Fruit fly (Drosophila melanogaster) whole organism, embryonic: ENCODE data around the gene Prosbeta2R2.
A peak's percentile ranks its signal among the peaks of the same experiment; 100 is the strongest.

ENCODE experiments used
- Abd-B ChIP-seq: fragments of 200-800 bp; sonication (Bioruptor generic); optimal IDR thresholded peaks from 2 replicates; lab custom pipeline; 2018; ENCODE audit warnings: missing biosample characterization, mild to moderate bottlenecking, missing genetic modification characterization, moderate library complexity
- Atf-2 ChIP-seq: fragments of 200-800 bp; sonication (Bioruptor generic); optimal IDR thresholded peaks from 2 replicates; lab custom pipeline; 2016; ENCODE audit warnings: missing biosample characterization, missing genetic modification characterization
- BEAF-32 ChIP-seq: fragments of 200-800 bp; sonication (Bioruptor generic); optimal IDR thresholded peaks from 3 replicates; lab custom pipeline; 2017; ENCODE audit warnings: missing biosample characterization, missing genetic modification characterization, mild to moderate bottlenecking, moderate library complexity, missing genetic modification reagents
- C15 ChIP-seq: fragments of 200-800 bp; sonication (Bioruptor generic); IDR thresholded peaks from 3 replicates; pipeline ENCODE4 v1.3.6; 2022; ENCODE audit warnings: missing biosample characterization, missing genetic modification characterization
- CG11560 ChIP-seq: fragments of 200-800 bp; sonication (Bioruptor generic); IDR thresholded peaks from 3 replicates; pipeline ENCODE4 v1.3.6; 2022; ENCODE audit warnings: missing biosample characterization, missing genetic modification characterization
- CG14667 ChIP-seq: fragments of 200-800 bp; sonication (Bioruptor generic); IDR thresholded peaks from 2 replicates; pipeline ENCODE4 v1.3.6; 2022; ENCODE audit warnings: missing biosample characterization, missing genetic modification characterization
- CG15011 ChIP-seq: fragments of 200-800 bp; sonication (Bioruptor generic); optimal IDR thresholded peaks from 3 replicates; lab custom pipeline; 2018; ENCODE audit warnings: missing biosample characterization, mild to moderate bottlenecking, missing genetic modification characterization
- CG15073 ChIP-seq: fragments of 200-800 bp; sonication (Bioruptor generic); optimal IDR thresholded peaks from 2 replicates; lab custom pipeline; 2016; ENCODE audit warnings: missing biosample characterization, missing genetic modification characterization
- CG15479 ChIP-seq: fragments of 200-800 bp; sonication (Bioruptor generic); optimal IDR thresholded peaks from 3 replicates; lab custom pipeline; 2019; ENCODE audit warnings: missing biosample characterization, mild to moderate bottlenecking, missing genetic modification characterization, moderate library complexity
- CG15514 ChIP-seq: fragments of 200-800 bp; sonication (Bioruptor generic); optimal IDR thresholded peaks from 3 replicates; lab custom pipeline; 2017; ENCODE audit warnings: missing biosample characterization, missing genetic modification characterization, mild to moderate bottlenecking, moderate library complexity, missing genetic modification reagents
- CG16815 ChIP-seq: fragments of 200-800 bp; sonication (Bioruptor generic); optimal IDR thresholded peaks from 3 replicates; lab custom pipeline; 2017; ENCODE audit warnings: missing biosample characterization, mild to moderate bottlenecking, missing genetic modification characterization
- CG17328 ChIP-seq: fragments of 200-800 bp; sonication (Bioruptor generic); IDR thresholded peaks from 2 replicates; pipeline ENCODE4 v1.3.6; 2022; ENCODE audit warnings: missing biosample characterization, missing genetic modification characterization
- CG2120 ChIP-seq: fragments of 200-800 bp; sonication (Bioruptor generic); optimal IDR thresholded peaks from 3 replicates; lab custom pipeline; 2016; ENCODE audit warnings: missing biosample characterization, missing genetic modification characterization
- CG2129 ChIP-seq: fragments of 200-800 bp; sonication (Bioruptor generic); IDR thresholded peaks from 2 replicates; pipeline ENCODE4 v1.3.6; 2022; ENCODE audit warnings: missing biosample characterization, missing genetic modification characterization; ENCODE audit not compliant: partially characterized antibody
- CG31441 ChIP-seq: fragments of 200-800 bp; sonication (Bioruptor generic); IDR thresholded peaks from 2 replicates; pipeline ENCODE4 v1.3.6; 2022; ENCODE audit warnings: missing biosample characterization, missing genetic modification characterization
- CG3407 ChIP-seq: fragments of 200-800 bp; sonication (Bioruptor generic); optimal IDR thresholded peaks from 2 replicates; lab custom pipeline; 2018; ENCODE audit warnings: missing biosample characterization, mild to moderate bottlenecking, missing genetic modification characterization
- CG4707 ChIP-seq: fragments of 200-800 bp; sonication (Bioruptor generic); optimal IDR thresholded peaks from 2 replicates; lab custom pipeline; 2018; ENCODE audit warnings: missing biosample characterization, mild to moderate bottlenecking, missing genetic modification characterization, moderate library complexity
- CG5180 ChIP-seq: fragments of 200-800 bp; sonication (Bioruptor generic); optimal IDR thresholded peaks from 3 replicates; lab custom pipeline; 2017; ENCODE audit warnings: missing biosample characterization, missing genetic modification characterization, mild to moderate bottlenecking, moderate library complexity, missing genetic modification reagents
- CG7839 ChIP-seq: fragments of 200-800 bp; sonication (Bioruptor generic); optimal IDR thresholded peaks from 3 replicates; lab custom pipeline; 2018; ENCODE audit warnings: missing biosample characterization, mild to moderate bottlenecking, missing genetic modification characterization, moderate library complexity
- CG8290 ChIP-seq, 3 experiments: fragments of 200-800 bp; sonication (Bioruptor generic); optimal IDR thresholded peaks; 2 replicates each; lab custom pipeline; 2016 to 2019; ENCODE audit warnings: missing biosample characterization in 3 of 3, missing genetic modification characterization in 3 of 3, mild to moderate bottlenecking in 2 of 3, moderate library complexity in 1 of 3
- CG8359 ChIP-seq: fragments of 200-800 bp; sonication (Bioruptor generic); optimal IDR thresholded peaks from 2 replicates; lab custom pipeline; 2017; ENCODE audit warnings: missing biosample characterization, mild to moderate bottlenecking, missing genetic modification characterization, borderline replicate concordance
- CG8944 ChIP-seq: fragments of 200-800 bp; sonication (Bioruptor generic); optimal IDR thresholded peaks from 3 replicates; lab custom pipeline; 2016; ENCODE audit warnings: missing biosample characterization, missing genetic modification characterization
- Camta ChIP-seq: fragments of 200-800 bp; sonication (Bioruptor generic); optimal IDR thresholded peaks from 2 replicates; lab custom pipeline; 2016; ENCODE audit warnings: missing biosample characterization, missing genetic modification characterization
- D19A ChIP-seq: fragments of 200-800 bp; optimal IDR thresholded peaks from 3 replicates; lab custom pipeline; 2019; ENCODE audit warnings: missing biosample characterization, mild to moderate bottlenecking, missing genetic modification characterization, moderate library complexity
- Dbx ChIP-seq: fragments of 200-800 bp; sonication (Bioruptor generic); IDR thresholded peaks from 3 replicates; pipeline ENCODE4 v1.3.6; 2022; ENCODE audit warnings: missing biosample characterization, missing genetic modification characterization
- Dip3 ChIP-seq: fragments of 200-800 bp; sonication (Bioruptor generic); optimal IDR thresholded peaks from 3 replicates; lab custom pipeline; 2016; ENCODE audit warnings: missing biosample characterization, missing genetic modification characterization
- Dll ChIP-seq: fragments of 200-800 bp; sonication (Bioruptor generic); IDR thresholded peaks from 4 replicates; pipeline ENCODE4 v1.3.6; 2022; ENCODE audit warnings: missing biosample characterization, missing genetic modification characterization; ENCODE audit not compliant: partially characterized antibody
- Hsf ChIP-seq: fragments of 200-800 bp; sonication (Bioruptor generic); optimal IDR thresholded peaks from 3 replicates; lab custom pipeline; 2016; ENCODE audit warnings: missing biosample characterization, missing genetic modification characterization
- MESR4 ChIP-seq: fragments of 200-800 bp; sonication (Bioruptor generic); optimal IDR thresholded peaks from 2 replicates; lab custom pipeline; 2018; ENCODE audit warnings: missing biosample characterization, mild to moderate bottlenecking, missing genetic modification characterization, moderate library complexity
- NfI ChIP-seq: fragments of 200-800 bp; sonication (Bioruptor generic); optimal IDR thresholded peaks from 3 replicates; lab custom pipeline; 2018; ENCODE audit warnings: missing biosample characterization, mild to moderate bottlenecking, missing genetic modification characterization, moderate library complexity
- Oli ChIP-seq: fragments of 200-800 bp; sonication (Bioruptor generic); optimal IDR thresholded peaks from 2 replicates; lab custom pipeline; 2018; ENCODE audit warnings: missing biosample characterization, mild to moderate bottlenecking, missing genetic modification characterization, moderate library complexity
- Ptx1 ChIP-seq: fragments of 200-800 bp; sonication (Bioruptor generic); IDR thresholded peaks from 2 replicates; pipeline ENCODE4 v1.3.6; 2022; ENCODE audit warnings: missing biosample characterization, missing genetic modification characterization
- Sox102F ChIP-seq: fragments of 200-800 bp; sonication (Bioruptor generic); optimal IDR thresholded peaks from 2 replicates; lab custom pipeline; 2018; ENCODE audit warnings: missing biosample characterization, mild to moderate bottlenecking, missing genetic modification characterization, moderate library complexity
- Vsx1 ChIP-seq: fragments of 200-800 bp; sonication (Bioruptor generic); optimal IDR thresholded peaks from 2 replicates; lab custom pipeline; 2017; ENCODE audit warnings: missing biosample characterization, mild to moderate bottlenecking, missing genetic modification characterization, missing genetic modification reagents
- bigmax ChIP-seq: fragments of 200-800 bp; sonication (Bioruptor generic); optimal IDR thresholded peaks from 2 replicates; lab custom pipeline; 2018; ENCODE audit warnings: missing biosample characterization, mild to moderate bottlenecking, missing genetic modification characterization
- gce ChIP-seq: fragments of 200-800 bp; sonication (Bioruptor generic); IDR thresholded peaks from 3 replicates; pipeline ENCODE4 v1.3.6; 2022; ENCODE audit warnings: missing biosample characterization, missing genetic modification characterization
- grau ChIP-seq: fragments of 200-800 bp; optimal IDR thresholded peaks from 3 replicates; lab custom pipeline; 2019; ENCODE audit warnings: missing biosample characterization, mild to moderate bottlenecking, missing genetic modification characterization, moderate library complexity
- hkb ChIP-seq, 2 experiments: fragments of 200-800 bp in 1 of 2; fragments of >200 bp in 1 of 2; sonication (Bioruptor generic) in 1 of 2; IDR thresholded peaks in 1 of 2; optimal IDR thresholded peaks in 1 of 2; 2 replicates each; pipeline versions ENCODE4 v1.3.6 to Lab custom; 2017 to 2022; ENCODE audit warnings: missing biosample characterization in 1 of 2, missing genetic modification characterization in 1 of 2
- nau ChIP-seq: fragments of 200-800 bp; sonication (Bioruptor generic); optimal IDR thresholded peaks from 3 replicates; lab custom pipeline; 2017; ENCODE audit warnings: missing biosample characterization, mild to moderate bottlenecking, missing genetic modification characterization, missing genetic modification reagents
- pan ChIP-seq, 4 experiments: fragments of >200 bp in 3 of 4; fragments of 200-800 bp in 1 of 4; sonication (Bioruptor generic) in 1 of 4; optimal IDR thresholded peaks in 3 of 4; IDR thresholded peaks in 1 of 4; 2 replicates each; pipeline versions ENCODE4 v1.3.6 to Lab custom; 2017 to 2022; ENCODE audit warnings: missing biosample characterization in 2 of 4, missing genetic modification characterization in 2 of 4, mixed read lengths in 1 of 4
- psq ChIP-seq: fragments of 200-800 bp; sonication (Bioruptor generic); optimal IDR thresholded peaks from 2 replicates; lab custom pipeline; 2017; ENCODE audit warnings: missing biosample characterization, missing genetic modification characterization
- pzg ChIP-seq: fragments of 200-800 bp; sonication (Bioruptor generic); optimal IDR thresholded peaks from 3 replicates; lab custom pipeline; 2018; ENCODE audit warnings: missing biosample characterization, mild to moderate bottlenecking, missing genetic modification characterization, moderate library complexity
- sug ChIP-seq: fragments of 200-800 bp; optimal IDR thresholded peaks from 2 replicates; lab custom pipeline; 2019; ENCODE audit warnings: missing biosample characterization, mild to moderate bottlenecking, missing genetic modification characterization, moderate library complexity
- twi ChIP-seq: fragments of 200-800 bp; optimal IDR thresholded peaks from 2 replicates; lab custom pipeline; 2019; ENCODE audit warnings: missing biosample characterization, mild to moderate bottlenecking, missing genetic modification characterization, moderate library complexity
- zf30C ChIP-seq: fragments of 200-800 bp; sonication (Bioruptor generic); optimal IDR thresholded peaks from 3 replicates; lab custom pipeline; 2018; ENCODE audit warnings: missing biosample characterization, mild to moderate bottlenecking, missing genetic modification characterization

Gene Prosbeta2R2

DNA sequence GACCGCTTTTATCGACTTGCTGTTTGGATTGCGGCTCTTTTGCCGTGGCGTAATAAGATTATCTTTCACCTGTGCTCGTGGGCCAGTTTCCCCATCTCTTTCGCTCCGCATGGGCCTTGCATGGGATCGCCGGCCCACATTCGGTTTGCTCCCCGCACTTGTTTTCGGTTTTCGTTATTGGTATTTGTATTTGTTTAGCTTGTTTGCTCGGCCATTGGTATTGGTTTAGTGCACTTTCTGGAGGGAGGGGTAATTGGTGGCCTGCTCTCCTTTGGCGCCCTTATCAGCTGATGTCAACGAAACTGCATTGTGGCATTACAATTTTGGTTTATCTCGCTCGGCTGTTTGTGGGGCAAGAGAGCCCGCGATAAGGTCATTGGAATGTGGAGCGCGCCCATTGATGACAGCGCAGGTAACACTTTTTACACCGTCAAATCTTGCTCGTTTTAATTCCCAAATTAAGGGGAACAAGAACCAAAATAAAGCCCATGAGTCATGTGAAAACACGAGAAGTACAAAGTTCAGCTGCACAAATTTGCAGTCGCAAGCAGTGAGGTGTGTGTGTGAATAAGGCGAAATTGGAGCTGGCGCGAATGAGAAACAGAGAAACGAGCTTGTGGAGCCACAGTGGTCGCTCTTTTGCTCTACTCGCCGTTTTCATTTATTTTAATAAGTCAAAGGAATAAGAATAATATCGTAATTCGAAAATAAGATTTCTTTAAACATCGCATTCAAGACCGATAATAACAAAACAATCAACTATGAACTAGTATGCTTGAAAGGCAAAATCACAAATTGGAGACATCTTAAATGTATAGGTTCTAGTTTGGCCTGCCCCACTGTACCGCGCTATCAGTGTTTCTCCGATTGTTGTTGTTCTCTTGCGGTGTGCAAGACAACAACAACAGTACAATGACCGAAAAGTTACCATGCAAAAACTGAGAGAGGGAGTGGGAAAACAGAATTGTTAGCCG is 3.7 kb downstream of the Prosbeta2R2 start (continued):
- TF ChIP-seq CG31441 (peak; percentile 91), CG8944 (GFP tag; lab: Kevin White, UChicago) (peak; percentile 99), zf30C (GFP tag; lab: Kevin White, UChicago) (peak; percentile 1), CG3407 (peak; percentile 99), D19A (tag; lab: Kevin White, UChicago) (peak; percentile 91), nau (GFP tag; lab: Kevin White, UChicago) (peak; percentile 99), CG4707 (GFP tag; lab: Kevin White, UChicago) (peak; percentile 98), MESR4 (GFP tag; lab: Kevin White, UChicago) (peak; percentile 73), CG11560 (tag; lab: Robert Waterston, UW) (peak; percentile 60; the same call in 1 of the 3 replicates), CG16815 (GFP tag; lab: Kevin White, UChicago) (peak; percentile 92), Camta (GFP tag; lab: Kevin White, UChicago) (peak; percentile 99), CG15073 (GFP tag; lab: Kevin White, UChicago) (peak; percentile 88), CG14667 (GFP tag; lab: Robert Waterston, UW) (peak; percentile 75), twi (peak; percentile 88), grau (tag; lab: Kevin White, UChicago) (peak; percentile 89), Abd-B (GFP tag; lab: Kevin White, UChicago) (peak; percentile 33), CG15479 (peak; percentile 82), psq (peak; percentile 97), CG8359 (GFP tag; lab: Kevin White, UChicago) (peak; percentile 96), CG17328 (peak; percentile 98), hkb (optimal IDR thresholded peaks at IDR 0.05; lab: Kevin White, UChicago) (no peak), hkb (GFP tag; IDR thresholded peaks at IDR 0.05; lab: Robert Waterston, UW) (peak; percentile 98), Dll (GFP tag; lab: Robert Waterston, UW) (no peak), Ptx1 (GFP tag; lab: Robert Waterston, UW) (peak; percentile 69), pan (optimal IDR thresholded peaks at IDR 0.05; lab: Kevin White, UChicago) (no peak), pan (GFP tag; optimal IDR thresholded peaks at IDR 0.05 in 1 of 2, IDR thresholded peaks at IDR 0.05 in 1 of 2) (peak in 1 of 2 experiments; percentile 90), CG2129 (GFP tag; lab: Robert Waterston, UW) (no peak), BEAF-32 (GFP tag; lab: Kevin White, UChicago) (no peak), CG7839 (tag; lab: Kevin White, UChicago) (peak; percentile 78), Dip3 (GFP tag; lab: Kevin White, UChicago) (peak; percentile 63), CG15011 (GFP tag; lab: Kevin White, UChicago) (peak; percentile 93), CG8290 (GFP tag; optimal IDR thresholded peaks at IDR 0.05; lab: Kevin White, UChicago) (peak; percentile 100), CG8290 (tag; optimal IDR thresholded peaks at IDR 0.05; lab: Kevin White, UChicago) (peak; percentile 91 to 100), Oli (peak; percentile 78), bigmax (GFP tag; lab: Kevin White, UChicago) (peak; percentile 84), CG15514 (peak; percentile 62), gce (peak; percentile 98), sug (peak; percentile 74), Dbx (GFP tag; lab: Robert Waterston, UW) (peak; percentile 13; the same call in 1 of the 3 replicates), NfI (GFP tag; lab: Kevin White, UChicago) (peak; percentile 74), pzg (no peak), CG5180 (GFP tag; lab: Kevin White, UChicago) (peak; percentile 94), Hsf (GFP tag; lab: Kevin White, UChicago) (peak; percentile 93), Atf-2 (GFP tag; lab: Kevin White, UChicago) (peak; percentile 98), C15 (GFP tag; lab: Robert Waterston, UW) (0 out of 3 replicates have a peak, but pooled peaks have one; percentile 48), Sox102F (GFP tag; lab: Kevin White, UChicago) (peak; percentile 96), CG2120 (GFP tag; lab: Kevin White, UChicago) (peak; percentile 64), Vsx1 (peak; percentile 99)
